Worm (Caenorhabditis elegans): ENCODE data around the gene R10E9.2.

R10E9.2 gene

ce11 chrIII:4004064-4004580, 40.0 kb upstream of the R10E9.2 start, which contains the start of gene tif-1A (continued):
- TF ChIP-seq alr-1 (tag; optimal IDR thresholded peaks at IDR 0.05; ENCODE audit: borderline replicate concordance) (no peak), mdl-1 (tag; optimal IDR thresholded peaks at IDR 0.05) (peak in 1 of 2 experiments; percentile 67), ztf-11 (tag; optimal IDR thresholded peaks at IDR 0.05) (peak in 1 of 2 experiments; percentile 61), unc-62 (GFP tag; optimal IDR thresholded peaks at IDR 0.05) (no peak), elt-3 (tag; optimal IDR thresholded peaks at IDR 0.05) (peak in 3 of 6 experiments; percentile 3 to 74 (median 56)), pag-3 (tag; optimal IDR thresholded peaks at IDR 0.05; ENCODE audit: borderline replicate concordance, insufficient read depth) (no peak), pqm-1 (tag; optimal IDR thresholded peaks at IDR 0.05) (no peak), lin-13 (GFP tag; optimal IDR thresholded peaks at IDR 0.05) (peak; percentile 69), nhr-47 (tag; optimal IDR thresholded peaks at IDR 0.05) (peak; percentile 90), irx-1 (tag; optimal IDR thresholded peaks at IDR 0.05) (peak; percentile 77), ama-1 (optimal IDR thresholded peaks at IDR 0.05) (no peak), tlp-1 (tag; optimal IDR thresholded peaks at IDR 0.05) (no peak), tbx-2 (tag; optimal IDR thresholded peaks at IDR 0.05) (peak; percentile 82), sptf-1 (tag; optimal IDR thresholded peaks at IDR 0.05) (no peak), unc-30 (tag; optimal IDR thresholded peaks at IDR 0.05) (no peak), hlh-4 (tag; optimal IDR thresholded peaks at IDR 0.05) (no peak), unc-98 (GFP tag; IDR thresholded peaks at IDR 0.05) (no peak), ces-1 (GFP tag; optimal IDR thresholded peaks at IDR 0.05) (no peak), efl-3 (GFP tag; optimal IDR thresholded peaks at IDR 0.05) (no peak), ceh-90 (tag; optimal IDR thresholded peaks at IDR 0.05) (no peak), efl-1 (optimal IDR thresholded peaks at IDR 0.05) (peak; percentile 76 to 83), efl-1 (GFP tag; optimal IDR thresholded peaks at IDR 0.05 in 1 of 2) (peak; percentile 78 to 98), unc-86 (tag; optimal IDR thresholded peaks at IDR 0.05) (peak; percentile 76), elt-2 (tag; optimal IDR thresholded peaks at IDR 0.05) (peak; percentile 90), nhr-20 (tag; optimal IDR thresholded peaks at IDR 0.05) (peak; percentile 87), swsn-7 (tag; optimal IDR thresholded peaks at IDR 0.05) (peak; percentile 84), zag-1 (tag; optimal IDR thresholded peaks at IDR 0.05) (no peak), blmp-1 (tag; optimal IDR thresholded peaks at IDR 0.05) (peak; percentile 59), snpc-4 (tag; optimal IDR thresholded peaks at IDR 0.05) (peak; percentile 82), dsc-1 (tag; optimal IDR thresholded peaks at IDR 0.05) (peak; percentile 82), nhr-71 (tag; optimal IDR thresholded peaks at IDR 0.05) (peak; percentile 90), mep-1 (tag; optimal IDR thresholded peaks at IDR 0.05) (peak; percentile 97), grh-1 (GFP tag; IDR thresholded peaks at IDR 0.05) (peak; percentile 42; the same call in 1 of the 2 replicates)

- TF ChIP-seq dpl-1 (GFP tag; optimal IDR thresholded peaks at IDR 0.05) (no peak), aha-1 (tag; optimal IDR thresholded peaks at IDR 0.05) (no peak), nhr-84 (tag; optimal IDR thresholded peaks at IDR 0.05) (no peak), ama-1 (optimal IDR thresholded peaks at IDR 0.05) (no peak), ceh-82 (tag; optimal IDR thresholded peaks at IDR 0.05) (no peak), pqm-1 (tag; optimal IDR thresholded peaks at IDR 0.05) (no peak), hpl-2 (GFP tag; optimal IDR thresholded peaks at IDR 0.05) (no peak), dsc-1 (tag; optimal IDR thresholded peaks at IDR 0.05) (no peak), sox-4 (tag; optimal IDR thresholded peaks at IDR 0.05) (no peak), lin-14 (GFP tag; optimal IDR thresholded peaks at IDR 0.05) (peak; percentile 55), nhr-20 (tag; optimal IDR thresholded peaks at IDR 0.05) (no peak), C04F5.9 (tag; optimal IDR thresholded peaks at IDR 0.05) (no peak), efl-3 (GFP tag; optimal IDR thresholded peaks at IDR 0.05) (no peak), Y116A8C.19 (tag; optimal IDR thresholded peaks at IDR 0.05; ENCODE audit: borderline replicate concordance) (no peak), C16A3.4 (tag; optimal IDR thresholded peaks at IDR 0.05) (no peak), xbp-1 (tag; optimal IDR thresholded peaks at IDR 0.05) (no peak), nhr-71 (tag; optimal IDR thresholded peaks at IDR 0.05) (peak; percentile 43), mab-9 (GFP tag; IDR thresholded peaks at IDR 0.05) (no peak), ceh-90 (tag; optimal IDR thresholded peaks at IDR 0.05) (no peak), ztf-11 (tag; optimal IDR thresholded peaks at IDR 0.05) (no peak), C34B4.2 (tag; optimal IDR thresholded peaks at IDR 0.05) (no peak), nhr-90 (tag; optimal IDR thresholded peaks at IDR 0.05; ENCODE audit: poor library complexity) (no peak), irx-1 (tag; optimal IDR thresholded peaks at IDR 0.05) (no peak), egl-13 (tag; optimal IDR thresholded peaks at IDR 0.05) (no peak), lin-39 (tag; optimal IDR thresholded peaks at IDR 0.05) (peak; percentile 22), nhr-237 (tag; optimal IDR thresholded peaks at IDR 0.05) (no peak), efl-1 (optimal IDR thresholded peaks at IDR 0.05) (no peak), efl-1 (GFP tag; optimal IDR thresholded peaks at IDR 0.05 in 1 of 2) (no peak), fkh-10 (GFP tag; optimal IDR thresholded peaks at IDR 0.05) (no peak), vab-15 (tag; optimal IDR thresholded peaks at IDR 0.05) (no peak)
Observed at ce11 chrIII:3994457-3994856, 30.3 kb upstream of the R10E9.2 start.

Data from whole organism, L1 larva.